Worm (Caenorhabditis elegans): ENCODE results near the gene col-130.
A peak's percentile ranks its signal among the peaks of the same experiment; 100 is the strongest.

Gene col-130

DNA sequence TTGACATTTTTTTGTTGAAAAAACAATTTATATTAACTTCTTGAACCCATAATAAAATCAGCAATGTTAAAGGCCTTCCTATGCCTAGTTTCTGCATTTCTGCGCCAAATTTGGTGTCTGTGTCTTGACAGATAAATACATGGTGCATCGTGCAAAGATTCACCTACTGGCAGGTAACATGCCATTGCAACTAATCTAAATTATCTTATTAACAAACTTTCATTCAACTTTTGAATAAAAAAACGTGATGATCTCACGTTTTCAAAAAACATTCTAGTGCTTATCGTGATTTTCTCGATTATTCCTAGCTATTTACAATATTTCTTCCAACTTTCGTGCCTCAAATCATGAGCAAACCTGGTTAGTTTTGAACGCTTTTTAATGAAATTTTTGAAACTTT lies 28.3 kb upstream of the col-130 start, which contains the start of gene C25G4.7:
Gene C25G4.7, plus strand, starts transcription at position 301 of the 400 bp plus-strand sequence.
- no peak for TF ChIP-seq saeg-2 (GFP tag; IDR thresholded peaks at IDR 0.05)
- no peak for TF ChIP-seq T20F7.1 (GFP tag; optimal IDR thresholded peaks at IDR 0.05)
- TF ChIP-seq ces-1 (GFP tag; optimal IDR thresholded peaks at IDR 0.05) = no peak
- no peak for TF ChIP-seq tag-97 (GFP tag; IDR thresholded peaks at IDR 0.05)
- no peak for TF ChIP-seq ceh-20 (GFP tag; IDR thresholded peaks at IDR 0.05)
- no peak for TF ChIP-seq R02D3.7 (tag; optimal IDR thresholded peaks at IDR 0.05)
- TF ChIP-seq F26F4.8 (GFP tag; conservative IDR thresholded peaks at IDR 0.05) = no peak
- TF ChIP-seq spr-3 (GFP tag; optimal IDR thresholded peaks at IDR 0.05) = no peak
- no peak for TF ChIP-seq pqm-1 (tag; optimal IDR thresholded peaks at IDR 0.05)
- TF ChIP-seq pha-4 (GFP tag; IDR thresholded peaks at IDR 0.05) = no peak
- no peak for TF ChIP-seq pha-4 (tag; optimal IDR thresholded peaks at IDR 0.05)
- no peak for TF ChIP-seq F49E8.2 (tag; optimal IDR thresholded peaks at IDR 0.05; ENCODE audit: borderline replicate concordance)
- TF ChIP-seq zip-2 (tag; optimal IDR thresholded peaks at IDR 0.05) = no peak
- no peak for TF ChIP-seq lir-3 (tag; optimal IDR thresholded peaks at IDR 0.05)
- TF ChIP-seq unc-39 (tag; optimal IDR thresholded peaks at IDR 0.05) = no peak
- no peak for TF ChIP-seq nhr-25 (tag; optimal IDR thresholded peaks at IDR 0.05; ENCODE audit: borderline replicate concordance, insufficient read depth)
- TF ChIP-seq mdl-1 (tag; optimal IDR thresholded peaks at IDR 0.05) = no peak
- TF ChIP-seq php-3 (GFP tag; IDR thresholded peaks at IDR 0.05) = no peak
- no peak for TF ChIP-seq hmg-1.1 (GFP tag; IDR thresholded peaks at IDR 0.05)
- TF ChIP-seq mxl-2 (GFP tag; conservative IDR thresholded peaks at IDR 0.05) = no peak
- no peak for TF ChIP-seq duxl-1 (tag; optimal IDR thresholded peaks at IDR 0.05; ENCODE audit: poor library complexity)

ce11 chrIV:12454750-12455149 lies 26.4 kb upstream of the col-130 start, which contains the start of gene smz-1:
Gene smz-1 (plus strand): TSS chrIV:12455050.
- TF ChIP-seq ceh-32 (tag; optimal IDR thresholded peaks at IDR 0.05; ENCODE audit: poor library complexity) (no peak), F10B5.3 (tag; optimal IDR thresholded peaks at IDR 0.05) (no peak)

ce11 chrIV:12454115-12454514 lies 25.8 kb upstream of the col-130 start, which contains the start of gene spe-44:
Gene spe-44 (minus strand): TSS chrIV:12454215.
- TF ChIP-seq Y105C5A.15 (GFP tag; IDR thresholded peaks at IDR 0.05) (no peak), nhr-10 (tag; optimal IDR thresholded peaks at IDR 0.05) (no peak), nhr-77 (tag; optimal IDR thresholded peaks at IDR 0.05) (no peak), F44E2.7 (GFP tag; IDR thresholded peaks at IDR 0.05) (no peak), Y48G9A.11 (GFP tag; IDR thresholded peaks at IDR 0.05) (no peak), lin-39 (tag; optimal IDR thresholded peaks at IDR 0.05) (no peak), spr-1 (tag; optimal IDR thresholded peaks at IDR 0.05) (no peak), nhr-76 (tag; optimal IDR thresholded peaks at IDR 0.05) (no peak), D1046.2 (GFP tag; IDR thresholded peaks at IDR 0.05) (no peak), pha-4 (GFP tag; IDR thresholded peaks at IDR 0.05) (no peak), pha-4 (tag; optimal IDR thresholded peaks at IDR 0.05) (no peak), skn-1 (tag; optimal IDR thresholded peaks at IDR 0.05) (no peak), mxl-3 (GFP tag; optimal IDR thresholded peaks at IDR 0.05) (no peak), R02D3.7 (tag; optimal IDR thresholded peaks at IDR 0.05) (no peak), lim-7 (GFP tag; IDR thresholded peaks at IDR 0.05) (no peak), aha-1 (tag) (no peak), unc-39 (tag; optimal IDR thresholded peaks at IDR 0.05) (no peak)

DNA sequence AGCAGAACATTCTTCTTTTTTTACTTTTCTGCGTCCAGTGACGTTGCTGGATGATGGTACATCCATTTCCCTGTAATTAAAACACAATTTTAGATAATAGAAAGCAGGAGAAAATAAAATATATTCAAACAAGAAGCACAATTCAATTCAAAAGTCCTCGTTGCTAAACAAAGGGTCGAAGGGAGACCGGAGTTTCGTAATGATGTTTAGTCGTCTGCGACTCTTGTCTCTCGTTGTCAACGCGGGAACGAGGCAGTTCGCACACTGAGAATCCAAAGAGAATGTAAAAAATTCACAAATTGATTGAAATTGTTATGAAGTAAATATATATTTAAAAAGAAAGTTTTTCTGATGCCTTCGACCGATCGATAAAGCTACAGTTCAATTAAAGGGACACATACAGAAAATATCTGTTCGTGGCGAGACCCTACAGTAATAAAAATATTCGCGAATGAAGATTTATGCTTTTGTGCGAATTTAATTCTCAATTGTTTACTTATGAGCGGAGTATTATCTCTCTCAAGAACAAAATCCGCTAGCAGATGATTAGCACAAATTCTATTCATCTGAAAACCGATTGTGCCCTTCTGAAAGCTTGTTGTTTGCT lies 23.0 kb upstream of the col-130 start, which contains the start of gene dpy-26:
Gene dpy-26, minus strand, starts transcription at position 111 of the 607 bp plus-strand sequence.
- TF ChIP-seq lsy-2 (tag; optimal IDR thresholded peaks at IDR 0.05) (no peak), daf-19 (GFP tag; conservative IDR thresholded peaks at IDR 0.05) (no peak), vab-7 (GFP tag; IDR thresholded peaks at IDR 0.05) (no peak), F49E8.2 (tag; optimal IDR thresholded peaks at IDR 0.05; ENCODE audit: borderline replicate concordance) (peak; percentile 20), spr-1 (tag; optimal IDR thresholded peaks at IDR 0.05) (no peak), zfp-2 (tag; optimal IDR thresholded peaks at IDR 0.05) (no peak), lin-39 (tag; optimal IDR thresholded peaks at IDR 0.05) (no peak), fkh-10 (GFP tag; optimal IDR thresholded peaks at IDR 0.05) (peak; percentile 3), T26A8.4 (GFP tag; IDR thresholded peaks at IDR 0.05) (no peak), nhr-77 (tag; optimal IDR thresholded peaks at IDR 0.05) (no peak), Y48G9A.11 (GFP tag; IDR thresholded peaks at IDR 0.05) (no peak), mes-2 (tag; optimal IDR thresholded peaks at IDR 0.05; ENCODE audit: poor library complexity, severe bottlenecking) (peak; percentile 60), T20F7.1 (GFP tag; optimal IDR thresholded peaks at IDR 0.05) (peak; percentile 95), pqm-1 (tag; optimal IDR thresholded peaks at IDR 0.05) (no peak), dpl-1 (GFP tag; optimal IDR thresholded peaks at IDR 0.05) (peak; percentile 45), ZK546.5 (tag; optimal IDR thresholded peaks at IDR 0.05) (no peak), ceh-28 (tag; optimal IDR thresholded peaks at IDR 0.05) (no peak)
